Worm (Caenorhabditis elegans) whole organism, L1 larva: ENCODE data around the gene arrd-9.

Source experiments
- C34B4.2 ChIP-seq: sonication (generic microtip); optimal IDR thresholded peaks from 2 replicates; lab custom pipeline; 2017; ENCODE audit warnings: mild to moderate bottlenecking, missing genetic modification characterization, missing compliant biosample characterization
- ceh-8 ChIP-seq: fragments of 200-800 bp; sonication (Bioruptor generic); optimal IDR thresholded peaks from 2 replicates; lab custom pipeline; 2018; ENCODE audit warnings: mild to moderate bottlenecking, missing genetic modification characterization, moderate library complexity, missing compliant biosample characterization
- ceh-82 ChIP-seq, 3 experiments: fragments of 150-350 bp in 1 of 3; sonication (generic microtip) in 2 of 3; optimal IDR thresholded peaks; 2 replicates each; lab custom pipeline; 2014 to 2017; ENCODE audit warnings: missing biosample characterization in 3 of 3, missing genetic modification characterization in 3 of 3
- dpl-1 ChIP-seq, 3 experiments: fragments of 150-350 bp in 2 of 3; sonication (generic microtip) in 1 of 3; optimal IDR thresholded peaks; 2 replicates each; lab custom pipeline; 2014 to 2017; ENCODE audit warnings: missing biosample characterization in 3 of 3, missing genetic modification characterization in 3 of 3, missing genetic modification reagents in 3 of 3
- fos-1 ChIP-seq: fragments of 150-350 bp; optimal IDR thresholded peaks from 2 replicates; lab custom pipeline; 2014; ENCODE audit warnings: missing biosample characterization, missing genetic modification characterization
- hpl-2 ChIP-seq: fragments of 150-350 bp; optimal IDR thresholded peaks from 2 replicates; lab custom pipeline; 2014; ENCODE audit warnings: missing biosample characterization, missing genetic modification reagents, missing genetic modification characterization
- isw-1 ChIP-seq: fragments of 200-800 bp; sonication (Bioruptor generic); IDR thresholded peaks from 2 replicates; pipeline ENCODE4 v1.3.6; 2022; ENCODE audit warnings: missing genetic modification characterization, missing compliant biosample characterization
- lin-35 ChIP-seq, 2 experiments: fragments of 150-350 bp; optimal IDR thresholded peaks; 2 replicates each; lab custom pipeline; 2014; ENCODE audit warnings: missing biosample characterization in 2 of 2, missing genetic modification characterization in 2 of 2, missing genetic modification reagents in 2 of 2
- lsy-2 ChIP-seq, 2 experiments: fragments of 150-350 bp; optimal IDR thresholded peaks; 2 replicates each; lab custom pipeline; 2014; ENCODE audit warnings: missing biosample characterization in 2 of 2, missing genetic modification characterization in 2 of 2
- mep-1 ChIP-seq: fragments of 150-350 bp; optimal IDR thresholded peaks from 2 replicates; lab custom pipeline; 2014; ENCODE audit warnings: missing biosample characterization, missing genetic modification characterization
- nhr-77 ChIP-seq: fragments of 150-350 bp; optimal IDR thresholded peaks from 2 replicates; lab custom pipeline; 2014; ENCODE audit warnings: missing biosample characterization, missing genetic modification characterization
- pqm-1 ChIP-seq: sonication (generic microtip); optimal IDR thresholded peaks from 3 replicates; lab custom pipeline; 2017; ENCODE audit warnings: missing biosample characterization, missing genetic modification characterization
- unc-130 ChIP-seq: fragments of 150-350 bp; optimal IDR thresholded peaks from 2 replicates; lab custom pipeline; 2017; ENCODE audit warnings: missing biosample characterization, missing genetic modification characterization, inconsistent platforms
- zag-1 ChIP-seq: fragments of 150-350 bp; optimal IDR thresholded peaks from 2 replicates; lab custom pipeline; 2014; ENCODE audit warnings: missing biosample characterization, missing genetic modification characterization

DNA sequence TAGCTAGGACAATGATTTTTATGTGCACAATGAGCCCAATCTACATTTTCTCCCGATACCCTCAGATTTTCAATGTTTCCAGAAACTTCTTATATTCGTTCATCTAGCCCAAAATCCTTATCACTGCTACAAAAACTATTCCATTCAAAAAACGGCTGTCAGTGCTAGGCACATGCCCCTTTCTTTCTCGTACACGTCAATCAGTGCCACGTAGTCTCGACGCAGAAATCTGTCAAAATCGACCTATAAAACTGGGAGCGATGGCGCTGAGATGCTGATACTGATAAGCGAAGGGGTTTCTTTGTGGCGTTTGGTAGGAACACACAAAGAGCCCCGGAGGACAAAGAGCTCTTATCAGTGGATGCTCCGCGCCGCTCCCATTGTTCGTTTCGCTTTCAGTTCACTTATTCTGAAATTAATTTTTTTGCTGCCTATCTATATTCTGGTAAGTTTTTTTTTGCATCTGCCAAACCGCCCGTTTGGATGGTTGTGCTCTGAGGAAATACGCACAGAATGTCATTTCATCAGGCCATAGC is 38.2 kb upstream of the arrd-9 start, which contains the start of gene srh-70:
- TF ChIP-seq nhr-77 (tag; lab: Kevin White, UChicago) (no peak), dpl-1 (GFP tag; optimal IDR thresholded peaks at IDR 0.05; lab: Kevin White, UChicago) (no peak), ceh-82 (tag; optimal IDR thresholded peaks at IDR 0.05; lab: Kevin White, UChicago) (no peak), unc-130 (tag; lab: Kevin White, UChicago) (no peak), lin-35 (GFP tag; optimal IDR thresholded peaks at IDR 0.05; lab: Kevin White, UChicago) (no peak), pqm-1 (tag; lab: Kevin White, UChicago) (no peak), zag-1 (tag; lab: Kevin White, UChicago) (no peak), mep-1 (tag; lab: Kevin White, UChicago) (no peak), C34B4.2 (tag; lab: Kevin White, UChicago) (no peak), isw-1 (GFP tag; lab: Robert Waterston, UW) (no peak), fos-1 (tag; lab: Kevin White, UChicago) (no peak), hpl-2 (no peak), ceh-8 (no peak), lsy-2 (tag; optimal IDR thresholded peaks at IDR 0.05; lab: Kevin White, UChicago) (no peak)
